Fruit fly (Drosophila melanogaster): Measurements from ENCODE around the gene CG1647.
A peak's percentile ranks its signal among the peaks of the same experiment; 100 is the strongest.

CG1647 gene

dm6 chr3R:28848693-28849470, 28.9 kb downstream of the CG1647 start (continued):
- no peak for TF ChIP-seq pros (GFP tag; optimal IDR thresholded peaks at IDR 0.05)

dm6 chr3R:28850662-28851257, 30.7 kb downstream of the CG1647 start:
- TF ChIP-seq crc (GFP tag; optimal IDR thresholded peaks at IDR 0.05): no peak
- TF ChIP-seq Ets65A (GFP tag): peak; percentile 81
- no peak for TF ChIP-seq CG1792 (GFP tag; optimal IDR thresholded peaks at IDR 0.05)
- 0 out of 2 replicates have a peak, but pooled peaks have one; percentile 5 for TF ChIP-seq sim (GFP tag; IDR thresholded peaks at IDR 0.05)
- no peak for TF ChIP-seq CG7556 (GFP tag; optimal IDR thresholded peaks at IDR 0.05)
- peak; percentile 17; the same call in 1 of the 2 replicates for TF ChIP-seq sisA (GFP tag; IDR thresholded peaks at IDR 0.05)
- TF ChIP-seq Drgx (GFP tag; IDR thresholded peaks at IDR 0.05): peak; percentile 71
- TF ChIP-seq sens (GFP tag): peak; percentile 42
- TF ChIP-seq Med (GFP tag): peak; percentile 64
- 0 out of 2 replicates have a peak, but pooled peaks have one; percentile 17 for TF ChIP-seq CG6689 (GFP tag; IDR thresholded peaks at IDR 0.05)
- no peak for TF ChIP-seq CG12071 (GFP tag; optimal IDR thresholded peaks at IDR 0.05)
- TF ChIP-seq row (GFP tag; IDR thresholded peaks at IDR 0.05): 0 out of 3 replicates have a peak, but pooled peaks have one; percentile 18
- no peak for TF ChIP-seq CG4617 (GFP tag; optimal IDR thresholded peaks at IDR 0.05; ENCODE audit: borderline replicate concordance)
- TF ChIP-seq CG13894 (tag; optimal IDR thresholded peaks at IDR 0.05): no peak
- no peak for TF ChIP-seq yki (optimal IDR thresholded peaks at IDR 0.05)
- peak in 1 of 2 experiments; percentile 57 for TF ChIP-seq eve (GFP tag; optimal IDR thresholded peaks at IDR 0.05)
- no peak for TF ChIP-seq Chrac-16 (GFP tag; optimal IDR thresholded peaks at IDR 0.05)
- no peak for TF ChIP-seq tin (GFP tag; optimal IDR thresholded peaks at IDR 0.05)
- TF ChIP-seq Xrp1 (GFP tag; IDR thresholded peaks at IDR 0.05): peak; percentile 20; the same call in 1 of the 2 replicates
- TF ChIP-seq vvl (GFP tag; IDR thresholded peaks at IDR 0.05): peak; percentile 15; the same call in 1 of the 2 replicates
- TF ChIP-seq Ptx1 (GFP tag; IDR thresholded peaks at IDR 0.05): 0 out of 2 replicates have a peak, but pooled peaks have one; percentile 16
- TF ChIP-seq CG11696 (GFP tag; IDR thresholded peaks at IDR 0.05): no peak
- no peak for TF ChIP-seq caup (GFP tag; optimal IDR thresholded peaks at IDR 0.05; ENCODE audit: severe bottlenecking)
- no peak for TF ChIP-seq Lim3 (GFP tag; IDR thresholded peaks at IDR 0.05)

- 0 out of 3 replicates have a peak, but pooled peaks have one; percentile 15 for TF ChIP-seq Doc3 (GFP tag; IDR thresholded peaks at IDR 0.05; ENCODE audit: partially characterized antibody)
- no peak for TF ChIP-seq Hand (GFP tag; optimal IDR thresholded peaks at IDR 0.05)
- peak; percentile 50 for TF ChIP-seq cg (GFP tag; optimal IDR thresholded peaks at IDR 0.05)
- 0 out of 4 replicates have a peak, but pooled peaks have one; percentile 68 for TF ChIP-seq chinmo (GFP tag; IDR thresholded peaks at IDR 0.05; ENCODE audit: partially characterized antibody)
- TF ChIP-seq ken (GFP tag; IDR thresholded peaks at IDR 0.05): 0 out of 3 replicates have a peak, but pooled peaks have one; percentile 42
- no peak for TF ChIP-seq lov (optimal IDR thresholded peaks at IDR 0.05)
- TF ChIP-seq lov (GFP tag; IDR thresholded peaks at IDR 0.05): no peak
- 0 out of 3 replicates have a peak, but pooled peaks have one; percentile 36 for TF ChIP-seq sr (GFP tag; IDR thresholded peaks at IDR 0.05)
- TF ChIP-seq gcm (GFP tag; optimal IDR thresholded peaks at IDR 0.05): peak; percentile 14
- TF ChIP-seq Atf6 (GFP tag; IDR thresholded peaks at IDR 0.05): 0 out of 2 replicates have a peak, but pooled peaks have one; percentile 16
- peak; percentile 38 for TF ChIP-seq nom (GFP tag; optimal IDR thresholded peaks at IDR 0.05)
- TF ChIP-seq ind (GFP tag; optimal IDR thresholded peaks at IDR 0.05): no peak
- peak; percentile 25 for TF ChIP-seq CG10543 (GFP tag; optimal IDR thresholded peaks at IDR 0.05)
- TF ChIP-seq CG16779 (GFP tag; IDR thresholded peaks at IDR 0.05): 0 out of 2 replicates have a peak, but pooled peaks have one; percentile 29
- peak; percentile 87 for TF ChIP-seq crol (GFP tag; IDR thresholded peaks at IDR 0.05)
- TF ChIP-seq rib (GFP tag; IDR thresholded peaks at IDR 0.05): 0 out of 2 replicates have a peak, but pooled peaks have one; percentile 27
- peak; percentile 79 for TF ChIP-seq Med (GFP tag)
- peak; percentile 59 for TF ChIP-seq org-1 (GFP tag; optimal IDR thresholded peaks at IDR 0.05)
- TF ChIP-seq chm (GFP tag; IDR thresholded peaks at IDR 0.05): 0 out of 2 replicates have a peak, but pooled peaks have one; percentile 10
- TF ChIP-seq CG11695 (GFP tag; IDR thresholded peaks at IDR 0.05): no peak
- TF ChIP-seq Adf1 (GFP tag; IDR thresholded peaks at IDR 0.05): peak; percentile 8; the same call in 1 of the 2 replicates
- no peak for TF ChIP-seq CG31441 (GFP tag; IDR thresholded peaks at IDR 0.05)
- no peak for TF ChIP-seq otp (GFP tag; IDR thresholded peaks at IDR 0.05)
Observed at dm6 chr3R:28851530-28851929, 31.5 kb downstream of the CG1647 start.
